Fruit fly (Drosophila melanogaster): Measurements from ENCODE around the gene CG31678.
A peak's percentile ranks its signal among the peaks of the same experiment; 100 is the strongest.

The CG31678 gene

DNA sequence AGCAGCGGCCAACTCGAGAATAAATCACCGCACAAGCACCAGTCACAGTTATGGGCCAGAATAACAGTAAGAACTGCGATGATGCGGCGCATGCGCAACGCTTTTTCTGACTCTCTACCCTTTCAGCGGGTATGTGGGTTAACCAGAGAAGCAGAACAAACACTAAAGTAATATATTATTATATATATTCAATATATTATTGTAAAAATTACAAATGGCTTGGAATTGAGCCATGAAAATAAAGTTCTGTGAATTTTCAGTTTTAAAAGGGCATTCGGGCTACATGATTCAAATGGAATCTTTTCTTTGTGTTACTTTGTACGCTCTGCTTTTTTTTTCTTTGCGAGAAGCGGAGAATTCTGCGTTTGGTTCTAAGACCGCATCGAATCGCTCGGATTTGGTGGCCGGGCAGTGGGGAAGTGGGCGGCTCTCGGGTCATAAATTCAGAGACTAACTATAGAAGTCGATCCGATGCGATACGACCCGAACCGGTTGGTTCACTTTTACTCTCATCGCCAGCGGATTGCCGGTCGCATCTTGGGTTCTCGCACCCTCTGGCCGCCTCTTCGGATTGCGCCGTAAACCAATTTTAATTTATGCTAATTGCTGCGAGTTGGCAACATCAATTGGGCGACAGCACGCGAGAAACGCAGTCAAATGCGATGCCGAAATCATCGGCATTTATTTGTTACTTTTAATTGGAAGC is 24.9 kb upstream of the CG31678 start:
- TF ChIP-seq CG11294 (GFP tag; IDR thresholded peaks at IDR 0.05): peak; percentile 39; the same call in 1 of the 2 replicates
- peak; percentile 62 for TF ChIP-seq Hr39 (GFP tag; optimal IDR thresholded peaks at IDR 0.05)
- peak; percentile 78 for TF ChIP-seq Met (GFP tag; optimal IDR thresholded peaks at IDR 0.05)
- peak; percentile 80 for TF ChIP-seq CG6792 (GFP tag; optimal IDR thresholded peaks at IDR 0.05)
- TF ChIP-seq Sox102F (GFP tag; optimal IDR thresholded peaks at IDR 0.05): peak; percentile 70
- peak; percentile 53 for TF ChIP-seq CG6808 (GFP tag; optimal IDR thresholded peaks at IDR 0.05)
- TF ChIP-seq Eip93F (GFP tag; optimal IDR thresholded peaks at IDR 0.05): peak; percentile 48
- TF ChIP-seq Ets96B (tag; optimal IDR thresholded peaks at IDR 0.05): peak; percentile 69
- TF ChIP-seq Eip78C (GFP tag): peak; percentile 89
- TF ChIP-seq eg (GFP tag; IDR thresholded peaks at IDR 0.05): peak; percentile 73
- peak; percentile 77 for TF ChIP-seq lz (GFP tag; optimal IDR thresholded peaks at IDR 0.05)
- TF ChIP-seq vri (GFP tag; optimal IDR thresholded peaks at IDR 0.05): peak; percentile 71
- TF ChIP-seq CG34406 (GFP tag; optimal IDR thresholded peaks at IDR 0.05): peak; percentile 82
- TF ChIP-seq cyc (GFP tag; optimal IDR thresholded peaks at IDR 0.05): peak; percentile 57
- peak; percentile 39 for TF ChIP-seq CG6276 (GFP tag; optimal IDR thresholded peaks at IDR 0.05)
- TF ChIP-seq Sox15 (GFP tag; optimal IDR thresholded peaks at IDR 0.05): peak; percentile 64
- TF ChIP-seq Blimp-1 (GFP tag; optimal IDR thresholded peaks at IDR 0.05): peak; percentile 66
- peak; percentile 12 for TF ChIP-seq CG6854 (GFP tag; optimal IDR thresholded peaks at IDR 0.05)
- TF ChIP-seq CG8319 (GFP tag; optimal IDR thresholded peaks at IDR 0.05): no peak
- TF ChIP-seq CG4318 (GFP tag; optimal IDR thresholded peaks at IDR 0.05): peak; percentile 40
- TF ChIP-seq Ets21C (GFP tag; optimal IDR thresholded peaks at IDR 0.05): peak; percentile 49
- peak; percentile 63 for TF ChIP-seq net (GFP tag; optimal IDR thresholded peaks at IDR 0.05)
- no peak for TF ChIP-seq fkh (GFP tag; optimal IDR thresholded peaks at IDR 0.05)
- TF ChIP-seq acj6 (GFP tag; optimal IDR thresholded peaks at IDR 0.05): peak; percentile 80
- TF ChIP-seq CG32006 (GFP tag; optimal IDR thresholded peaks at IDR 0.05): peak; percentile 82
- TF ChIP-seq dac (GFP tag; optimal IDR thresholded peaks at IDR 0.05): no peak
- peak; percentile 76 for TF ChIP-seq CG3032 (tag; optimal IDR thresholded peaks at IDR 0.05)
- TF ChIP-seq Hr4 (GFP tag; optimal IDR thresholded peaks at IDR 0.05): no peak
- no peak for TF ChIP-seq fd85E (GFP tag; optimal IDR thresholded peaks at IDR 0.05)
- TF ChIP-seq CG8119 (GFP tag; IDR thresholded peaks at IDR 0.05): peak; percentile 77
- peak; percentile 74 for TF ChIP-seq CG31627 (GFP tag; optimal IDR thresholded peaks at IDR 0.05)
- TF ChIP-seq Smox (GFP tag; optimal IDR thresholded peaks at IDR 0.05): peak; percentile 65
- peak; percentile 85 for TF ChIP-seq svp (GFP tag)
- TF ChIP-seq pdm3 (GFP tag; optimal IDR thresholded peaks at IDR 0.05): peak; percentile 51
- TF ChIP-seq CG3919 (GFP tag; optimal IDR thresholded peaks at IDR 0.05): peak; percentile 75
- TF ChIP-seq CG6163 (GFP tag; IDR thresholded peaks at IDR 0.05): peak; percentile 84
- no peak for TF ChIP-seq CG11762 (GFP tag; optimal IDR thresholded peaks at IDR 0.05; ENCODE audit: insufficient read depth)
- TF ChIP-seq salr (GFP tag; optimal IDR thresholded peaks at IDR 0.05): peak; percentile 56 to 60
- peak; percentile 75 for TF ChIP-seq CG8632 (GFP tag; optimal IDR thresholded peaks at IDR 0.05)
- peak; percentile 38 for TF ChIP-seq CG7368 (GFP tag; optimal IDR thresholded peaks at IDR 0.05)
- peak; percentile 84 for TF ChIP-seq esn (GFP tag; optimal IDR thresholded peaks at IDR 0.05)
- peak; percentile 22 for TF ChIP-seq CG1621 (tag; optimal IDR thresholded peaks at IDR 0.05)
- TF ChIP-seq topi (GFP tag; optimal IDR thresholded peaks at IDR 0.05): no peak
- peak; percentile 78 for TF ChIP-seq CG15336 (GFP tag; IDR thresholded peaks at IDR 0.05)
- TF ChIP-seq CG16779 (tag; optimal IDR thresholded peaks at IDR 0.05): peak; percentile 39
- peak; percentile 93 for TF ChIP-seq dsx (GFP tag; optimal IDR thresholded peaks at IDR 0.05; ENCODE audit: poor library complexity, severe bottlenecking)
- TF ChIP-seq achi (GFP tag; optimal IDR thresholded peaks at IDR 0.05): peak; percentile 88
- peak; percentile 57 for TF ChIP-seq CG11902 (GFP tag; optimal IDR thresholded peaks at IDR 0.05)
- peak; percentile 69 for TF ChIP-seq Sox14 (GFP tag; optimal IDR thresholded peaks at IDR 0.05)
- peak; percentile 45; the same call in 1 of the 2 replicates for TF ChIP-seq Gug (GFP tag; IDR thresholded peaks at IDR 0.05)
- TF ChIP-seq ss (GFP tag; optimal IDR thresholded peaks at IDR 0.05): peak; percentile 46 to 58

Data from whole organism, prepupa.